Worm (Caenorhabditis elegans): ENCODE measurements around the gene sfxn-2.

Gene sfxn-2

DNA sequence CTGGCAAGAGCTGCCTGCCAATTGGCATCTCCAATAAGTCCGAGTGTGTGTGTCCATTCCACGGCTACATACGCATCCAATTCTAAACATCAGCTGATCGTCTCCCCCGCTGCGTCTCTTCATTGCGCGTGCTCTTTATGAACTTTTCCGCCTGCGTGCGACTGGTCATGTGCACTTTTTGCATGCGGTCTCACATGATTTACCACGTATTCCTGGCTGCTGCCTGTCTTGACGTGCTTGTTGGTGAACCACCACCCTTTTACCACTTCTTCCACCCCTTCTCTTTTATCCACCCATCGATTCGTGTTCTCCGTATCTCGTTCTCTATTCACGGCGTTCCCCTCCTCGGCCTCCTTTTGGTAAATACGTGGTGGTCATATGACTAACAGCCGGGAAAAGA lies 6.5 kb downstream of the sfxn-2 start (continued):
- TF ChIP-seq hlh-30 (tag; optimal IDR thresholded peaks at IDR 0.05; ENCODE audit: insufficient read depth), result peak; percentile 99
- TF ChIP-seq mdl-1 (tag; optimal IDR thresholded peaks at IDR 0.05), result peak; percentile 52 to 85
- TF ChIP-seq php-3 (GFP tag; IDR thresholded peaks at IDR 0.05), result peak; percentile 78
- TF ChIP-seq dmd-9 (GFP tag; IDR thresholded peaks at IDR 0.05), result no peak
- TF ChIP-seq nhr-102 (tag; optimal IDR thresholded peaks at IDR 0.05), result peak; percentile 53
- no peak for TF ChIP-seq lir-3 (tag; optimal IDR thresholded peaks at IDR 0.05)
- peak; percentile 83 for TF ChIP-seq rbr-2 (tag; optimal IDR thresholded peaks at IDR 0.05)
- TF ChIP-seq aly-2 (tag; optimal IDR thresholded peaks at IDR 0.05), result no peak
- TF ChIP-seq mxl-2 (GFP tag; conservative IDR thresholded peaks at IDR 0.05), result no peak
- TF ChIP-seq F49E8.2 (tag; optimal IDR thresholded peaks at IDR 0.05; ENCODE audit: borderline replicate concordance), result no peak

DNA sequence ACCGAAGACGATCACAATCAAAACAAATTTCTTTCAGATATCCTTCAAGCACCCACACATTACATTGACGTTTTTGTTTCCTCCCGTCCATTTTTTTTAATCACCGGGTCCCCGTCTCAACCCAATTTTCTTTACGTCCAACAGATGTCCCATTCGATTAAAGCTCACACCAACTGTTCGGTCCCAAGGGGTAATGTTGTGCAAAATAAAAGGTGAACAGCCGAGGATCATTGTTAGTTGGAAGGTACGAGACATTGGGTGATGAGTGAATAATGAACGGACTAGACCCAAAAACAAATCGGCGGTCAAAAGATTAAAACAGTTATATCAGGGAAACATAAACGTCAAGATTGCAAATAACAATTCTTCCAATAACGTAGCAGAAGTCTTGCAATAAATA lies 12.7 kb downstream of the sfxn-2 start:
- TF ChIP-seq aha-1 (tag), result peak; percentile 30
- TF ChIP-seq hlh-11 (tag; optimal IDR thresholded peaks at IDR 0.05), result peak; percentile 17
- no peak for TF ChIP-seq nhr-10 (tag; optimal IDR thresholded peaks at IDR 0.05)
- TF ChIP-seq set-16 (GFP tag; IDR thresholded peaks at IDR 0.05), result no peak
- TF ChIP-seq ceh-28 (tag; optimal IDR thresholded peaks at IDR 0.05), result no peak
- no peak for TF ChIP-seq nhr-76 (tag; optimal IDR thresholded peaks at IDR 0.05)
- no peak for TF ChIP-seq Y105C5A.15 (GFP tag; IDR thresholded peaks at IDR 0.05)
- TF ChIP-seq daf-8 (GFP tag; IDR thresholded peaks at IDR 0.05), result no peak
- TF ChIP-seq daf-16 (GFP tag; optimal IDR thresholded peaks at IDR 0.05), result peak in 1 of 2 experiments; percentile 29
- TF ChIP-seq daf-16 (tag; optimal IDR thresholded peaks at IDR 0.05), result no peak
- TF ChIP-seq R02D3.7 (tag; optimal IDR thresholded peaks at IDR 0.05), result no peak

DNA sequence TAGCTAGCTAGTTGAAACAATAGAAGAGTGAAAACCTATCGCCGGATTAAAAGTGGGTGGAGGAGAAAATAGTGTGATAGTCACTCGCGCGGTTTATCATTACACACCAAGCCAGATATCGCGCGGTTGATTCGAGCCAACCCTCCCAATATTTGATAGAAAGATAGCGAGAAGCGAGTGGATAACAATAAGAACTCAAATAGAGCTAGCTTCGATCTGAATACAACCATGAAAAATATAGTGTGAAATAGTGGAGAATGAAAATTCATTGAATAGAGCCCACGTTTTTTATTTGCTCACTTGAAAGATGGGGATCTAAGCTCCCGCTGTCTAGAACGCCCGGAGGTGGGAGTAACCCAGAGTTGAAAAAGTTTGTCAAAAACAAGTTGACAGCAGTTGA lies 13.1 kb downstream of the sfxn-2 start, which contains the start of gene tnt-3:
Gene tnt-3 (minus strand): TSS at position 101 of the 400 bp plus-strand sequence.
- TF ChIP-seq dmd-8 (GFP tag; IDR thresholded peaks at IDR 0.05) (no peak), dpl-1 (GFP tag; optimal IDR thresholded peaks at IDR 0.05) (no peak), ceh-44 (GFP tag; IDR thresholded peaks at IDR 0.05) (no peak), nhr-6 (tag; optimal IDR thresholded peaks at IDR 0.05) (no peak), ztf-7 (tag; optimal IDR thresholded peaks at IDR 0.05) (no peak), madf-5 (GFP tag; IDR thresholded peaks at IDR 0.05) (no peak), pha-4 (GFP tag; IDR thresholded peaks at IDR 0.05) (no peak), pha-4 (tag; optimal IDR thresholded peaks at IDR 0.05) (no peak), ceh-20 (GFP tag; IDR thresholded peaks at IDR 0.05) (no peak), zag-1 (tag; optimal IDR thresholded peaks at IDR 0.05) (no peak)

DNA sequence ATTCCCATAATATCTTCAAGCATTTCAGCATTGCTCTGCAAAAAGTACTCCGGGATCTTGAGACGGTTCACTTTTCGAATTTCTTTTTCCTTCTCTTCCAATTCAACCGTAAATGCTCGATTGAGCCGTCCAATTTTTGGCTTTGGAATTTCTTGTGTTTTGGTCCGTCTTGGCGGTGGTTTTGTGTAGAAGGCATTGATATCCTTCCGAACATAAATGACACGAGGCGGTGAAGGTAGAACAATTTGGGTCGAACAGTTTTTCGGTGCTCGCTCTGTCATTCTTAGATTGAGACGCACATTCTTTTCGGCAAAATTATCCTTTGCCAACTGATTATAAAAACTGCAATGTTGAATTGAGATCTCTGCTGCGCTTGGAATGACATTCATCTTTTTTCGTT lies 15.4 kb downstream of the sfxn-2 start:
- no peak for TF ChIP-seq zfp-2 (tag; optimal IDR thresholded peaks at IDR 0.05)
- peak; percentile 90 for TF ChIP-seq aha-1 (tag)

DNA sequence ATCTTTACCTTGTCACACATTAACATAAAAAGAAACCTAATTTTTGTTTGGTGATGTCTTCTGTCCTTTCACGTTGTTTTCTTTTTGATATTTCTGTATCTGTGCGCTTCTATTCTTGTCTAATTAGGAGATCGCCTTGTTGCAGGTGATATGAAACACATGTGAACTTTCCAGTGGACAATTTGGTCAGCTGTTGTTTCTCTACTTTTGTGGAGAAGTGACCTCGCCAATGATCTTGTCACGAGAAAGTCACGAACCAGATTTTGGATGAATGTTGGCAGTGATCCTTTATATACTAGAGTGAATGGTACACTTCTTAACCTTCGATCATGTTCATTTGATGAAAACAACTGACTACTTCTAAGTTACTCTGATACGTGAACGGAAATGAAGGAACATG lies 25.6 kb downstream of the sfxn-2 start:
- TF ChIP-seq nhr-76 (tag; optimal IDR thresholded peaks at IDR 0.05) (no peak), T20F7.1 (GFP tag; optimal IDR thresholded peaks at IDR 0.05) (no peak), unc-39 (tag; optimal IDR thresholded peaks at IDR 0.05) (no peak), F49E8.2 (tag; optimal IDR thresholded peaks at IDR 0.05; ENCODE audit: borderline replicate concordance) (no peak), mes-2 (tag; optimal IDR thresholded peaks at IDR 0.05; ENCODE audit: poor library complexity, severe bottlenecking) (no peak), nhr-111 (GFP tag; optimal IDR thresholded peaks at IDR 0.05) (no peak), mep-1 (tag; optimal IDR thresholded peaks at IDR 0.05) (no peak), Y5F2A.4 (GFP tag; optimal IDR thresholded peaks at IDR 0.05) (no peak), zfp-3 (GFP tag; conservative IDR thresholded peaks at IDR 0.05) (no peak), F10B5.3 (tag; optimal IDR thresholded peaks at IDR 0.05) (no peak), nhr-102 (tag; optimal IDR thresholded peaks at IDR 0.05) (no peak), jun-1 (tag; optimal IDR thresholded peaks at IDR 0.05) (no peak)
